Worm (Caenorhabditis elegans) whole organism, L3 larva: ENCODE measurements around the gene clec-141.

Experiments
- aly-2 ChIP-seq: fragments of 150-350 bp; optimal IDR thresholded peaks from 2 replicates; lab custom pipeline; 2014; ENCODE audit warnings: missing biosample characterization, missing genetic modification characterization
- ama-1 ChIP-seq: fragments of 150-350 bp; optimal IDR thresholded peaks from 2 replicates; lab custom pipeline; 2018
- ceh-9 ChIP-seq: sonication (generic microtip); optimal IDR thresholded peaks from 2 replicates; lab custom pipeline; 2018; ENCODE audit warnings: missing biosample characterization, missing genetic modification characterization
- nhr-77 ChIP-seq: fragments of 150-350 bp; optimal IDR thresholded peaks from 2 replicates; lab custom pipeline; 2014; ENCODE audit warnings: missing biosample characterization, missing genetic modification characterization

DNA sequence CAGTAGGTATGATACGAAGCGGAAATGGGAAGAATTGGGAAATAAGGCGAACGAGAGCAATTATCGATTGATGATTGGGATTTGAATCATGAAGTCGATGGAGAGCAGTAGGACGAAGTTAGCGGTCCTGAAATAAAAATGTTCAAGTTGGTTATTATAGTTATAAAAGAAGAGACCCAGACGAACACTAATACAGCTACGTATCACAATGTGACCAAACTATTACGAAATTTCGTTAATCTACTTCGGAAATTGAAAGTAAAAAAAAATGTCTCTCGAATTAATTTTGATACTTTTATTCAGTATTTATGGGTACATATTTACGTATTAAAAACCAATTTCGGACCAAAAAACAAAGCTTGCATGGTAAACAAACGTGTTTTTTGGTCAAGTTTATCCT lies 19.0 kb upstream of the clec-141 start:
- no peak for TF ChIP-seq aly-2 (tag; lab: Kevin White, UChicago)
- no peak for TF ChIP-seq ama-1 (lab: Kevin White, UChicago)
- TF ChIP-seq ceh-9, result no peak
- TF ChIP-seq nhr-77, result no peak
